Fruit fly (Drosophila melanogaster): ENCODE data around the gene CG33223.

dm6 chrX:8470588-8470987, 13.1 kb downstream of the CG33223 start, which contains the start of gene Cp7Fa:
- no peak for TF ChIP-seq lz (GFP tag; optimal IDR thresholded peaks at IDR 0.05)
- no peak for TF ChIP-seq fd59A (GFP tag; optimal IDR thresholded peaks at IDR 0.05)
- TF ChIP-seq Sox102F (GFP tag; optimal IDR thresholded peaks at IDR 0.05): no peak
- TF ChIP-seq Hr38 (GFP tag; optimal IDR thresholded peaks at IDR 0.05): no peak
- no peak for TF ChIP-seq Ets96B (tag; optimal IDR thresholded peaks at IDR 0.05)
- no peak for TF ChIP-seq cyc (GFP tag; optimal IDR thresholded peaks at IDR 0.05)
- TF ChIP-seq CG10631 (GFP tag; optimal IDR thresholded peaks at IDR 0.05): no peak
- no peak for TF ChIP-seq CG10669 (GFP tag; optimal IDR thresholded peaks at IDR 0.05)
- TF ChIP-seq CG34406 (GFP tag; optimal IDR thresholded peaks at IDR 0.05): no peak
- TF ChIP-seq CG8319 (GFP tag; optimal IDR thresholded peaks at IDR 0.05): no peak
- no peak for TF ChIP-seq Sox14 (GFP tag; optimal IDR thresholded peaks at IDR 0.05)
- no peak for TF ChIP-seq salr (GFP tag; optimal IDR thresholded peaks at IDR 0.05)
- TF ChIP-seq Met (GFP tag; optimal IDR thresholded peaks at IDR 0.05): no peak
- TF ChIP-seq CG1621 (tag; optimal IDR thresholded peaks at IDR 0.05): no peak
